Fruit fly (Drosophila melanogaster) whole organism, wandering third instar larva: ENCODE results near the gene Sfp84E.

ENCODE experiments used
- Abd-B ChIP-seq: fragments of >200 bp; optimal IDR thresholded peaks from 2 replicates; lab custom pipeline; 2017; ENCODE audit warnings: missing biosample characterization, missing genetic modification characterization
- CG32264 ChIP-seq: fragments of 200-800 bp; sonication (Bioruptor generic); optimal IDR thresholded peaks from 2 replicates; lab custom pipeline; 2016; ENCODE audit warnings: missing biosample characterization, missing genetic modification characterization
- CrebA ChIP-seq: fragments of 200-800 bp; sonication (Bioruptor generic); optimal IDR thresholded peaks from 2 replicates; lab custom pipeline; 2016; ENCODE audit warnings: missing biosample characterization, mild to moderate bottlenecking, missing genetic modification characterization, borderline replicate concordance
- Dfd ChIP-seq: fragments of >200 bp; optimal IDR thresholded peaks from 2 replicates; lab custom pipeline; 2017; ENCODE audit warnings: missing biosample characterization, missing genetic modification characterization
- Dif ChIP-seq: fragments of 200-275, 200-300 bp; sonication (Bioruptor generic); optimal IDR thresholded peaks from 2 replicates; lab custom pipeline; 2018; ENCODE audit warnings: missing biosample characterization, missing genetic modification characterization; ENCODE audit not compliant: partially characterized antibody
- GATAd ChIP-seq: sonication (Bioruptor generic); optimal IDR thresholded peaks from 2 replicates; lab custom pipeline; 2016; ENCODE audit warnings: missing biosample characterization, missing genetic modification characterization
- Hnf4 ChIP-seq: fragments of 200-800 bp; sonication (Bioruptor generic); optimal IDR thresholded peaks from 2 replicates; lab custom pipeline; 2016; ENCODE audit warnings: missing biosample characterization, mild to moderate bottlenecking, missing genetic modification characterization
- Hr78 ChIP-seq: fragments of >200 bp; optimal IDR thresholded peaks from 2 replicates; lab custom pipeline; 2017; ENCODE audit warnings: missing biosample characterization, missing genetic modification characterization
- Hr83 ChIP-seq: fragments of 200-300 bp; sonication (Bioruptor generic); optimal IDR thresholded peaks from 2 replicates; lab custom pipeline; 2016; ENCODE audit warnings: missing biosample characterization, mild to moderate bottlenecking, missing genetic modification characterization, moderate library complexity; ENCODE audit not compliant: poor library complexity, severe bottlenecking
- Jra ChIP-seq: sonication (Bioruptor generic); optimal IDR thresholded peaks from 2 replicates; lab custom pipeline; 2016; ENCODE audit warnings: missing biosample characterization, missing genetic modification characterization
- Mio ChIP-seq: sonication (Bioruptor generic); optimal IDR thresholded peaks from 2 replicates; lab custom pipeline; 2016; ENCODE audit warnings: missing biosample characterization, missing genetic modification characterization
- Myc ChIP-seq: fragments of >200 bp; optimal IDR thresholded peaks from 2 replicates; lab custom pipeline; 2017
- OdsH ChIP-seq: fragments of 200-800 bp; sonication (Bioruptor generic); optimal IDR thresholded peaks from 2 replicates; lab custom pipeline; 2016; ENCODE audit warnings: missing biosample characterization, mild to moderate bottlenecking, missing genetic modification characterization
- Rel ChIP-seq, 2 experiments: fragments of 200-800 bp; sonication (Bioruptor generic) in 1 of 2; optimal IDR thresholded peaks; 2 replicates in 1 of 2; 3 replicates in 1 of 2; lab custom pipeline; 2016 to 2019; ENCODE audit warnings: mild to moderate bottlenecking in 2 of 2, missing biosample characterization in 2 of 2, missing genetic modification characterization in 2 of 2, moderate library complexity in 1 of 2
- Sp1 ChIP-seq: fragments of 200-800 bp; sonication (Bioruptor generic); optimal IDR thresholded peaks from 3 replicates; lab custom pipeline; 2019; ENCODE audit warnings: missing biosample characterization, mild to moderate bottlenecking, missing genetic modification characterization, moderate library complexity
- Vsx2 ChIP-seq: fragments of 200-300, 225-300 bp; sonication (Bioruptor generic); optimal IDR thresholded peaks from 2 replicates; lab custom pipeline; 2018; ENCODE audit warnings: missing biosample characterization, missing genetic modification characterization; ENCODE audit not compliant: partially characterized antibody
- br ChIP-seq: fragments of 200-800 bp; sonication (Bioruptor generic); optimal IDR thresholded peaks from 2 replicates; lab custom pipeline; 2016; ENCODE audit warnings: missing biosample characterization, missing genetic modification characterization
- dl ChIP-seq, 2 experiments: fragments of 175-275, 200-275 bp in 1 of 2; fragments of 200-275 bp in 1 of 2; sonication (Bioruptor generic); optimal IDR thresholded peaks; lab custom pipeline; 2018; ENCODE audit warnings: mild to moderate bottlenecking in 2 of 2, missing biosample characterization in 2 of 2, missing genetic modification characterization in 2 of 2, moderate library complexity in 2 of 2; ENCODE audit not compliant: partially characterized antibody in 2 of 2, insufficient read depth in 1 of 2
- dmrt93B ChIP-seq: fragments of 200-800 bp; sonication (Bioruptor generic); optimal IDR thresholded peaks from 2 replicates; lab custom pipeline; 2018; ENCODE audit warnings: missing biosample characterization, mild to moderate bottlenecking, missing genetic modification characterization
- dsf ChIP-seq: sonication (Bioruptor generic); optimal IDR thresholded peaks from 2 replicates; lab custom pipeline; 2016; ENCODE audit warnings: missing biosample characterization, missing genetic modification characterization, borderline replicate concordance
- ey ChIP-seq: fragments of 200-800 bp; sonication (Bioruptor generic); optimal IDR thresholded peaks from 2 replicates; lab custom pipeline; 2016; ENCODE audit warnings: missing biosample characterization, missing genetic modification characterization
- foxo ChIP-seq, 2 experiments: fragments of 200-800 bp; sonication (Bioruptor generic); optimal IDR thresholded peaks; 2 replicates in 1 of 2; 3 replicates in 1 of 2; lab custom pipeline; 2016 to 2017; ENCODE audit warnings: missing biosample characterization in 2 of 2, missing genetic modification characterization in 2 of 2
- fru ChIP-seq: fragments of 200-800 bp; sonication (Bioruptor generic); optimal IDR thresholded peaks from 3 replicates; lab custom pipeline; 2016; ENCODE audit warnings: missing biosample characterization, mild to moderate bottlenecking, missing genetic modification characterization
- h ChIP-seq: fragments of 200-800 bp; sonication (Bioruptor generic); optimal IDR thresholded peaks from 3 replicates; lab custom pipeline; 2016; ENCODE audit warnings: missing biosample characterization, mild to moderate bottlenecking, missing genetic modification characterization
- jim ChIP-seq: fragments of 175-275, 200-325 bp; sonication (Bioruptor generic); optimal IDR thresholded peaks from 2 replicates; lab custom pipeline; 2016; ENCODE audit warnings: missing biosample characterization, mild to moderate bottlenecking, missing genetic modification characterization
- lola ChIP-seq: fragments of >200 bp; optimal IDR thresholded peaks from 2 replicates; lab custom pipeline; 2017; ENCODE audit warnings: missing biosample characterization, missing genetic modification characterization
- pan ChIP-seq: fragments of >200 bp; optimal IDR thresholded peaks from 2 replicates; lab custom pipeline; 2017
- psq ChIP-seq: fragments of 200-800 bp; sonication (Bioruptor generic); optimal IDR thresholded peaks from 3 replicates; lab custom pipeline; 2017; ENCODE audit warnings: missing biosample characterization, mild to moderate bottlenecking, missing genetic modification characterization, moderate library complexity
- sage ChIP-seq: fragments of 200-800 bp; sonication (Bioruptor generic); optimal IDR thresholded peaks from 2 replicates; lab custom pipeline; 2016; ENCODE audit warnings: missing biosample characterization, mild to moderate bottlenecking, missing genetic modification characterization
- sv ChIP-seq: fragments of 200-800 bp; sonication (Bioruptor generic); optimal IDR thresholded peaks from 3 replicates; lab custom pipeline; 2016; ENCODE audit warnings: missing biosample characterization, missing genetic modification characterization
- tai ChIP-seq: sonication (Bioruptor generic); optimal IDR thresholded peaks from 2 replicates; lab custom pipeline; 2016; ENCODE audit warnings: missing biosample characterization, missing genetic modification characterization
- usp ChIP-seq: fragments of >200 bp; optimal IDR thresholded peaks from 2 replicates; lab custom pipeline; 2017; ENCODE audit warnings: missing biosample characterization, missing genetic modification characterization

Gene Sfp84E

DNA sequence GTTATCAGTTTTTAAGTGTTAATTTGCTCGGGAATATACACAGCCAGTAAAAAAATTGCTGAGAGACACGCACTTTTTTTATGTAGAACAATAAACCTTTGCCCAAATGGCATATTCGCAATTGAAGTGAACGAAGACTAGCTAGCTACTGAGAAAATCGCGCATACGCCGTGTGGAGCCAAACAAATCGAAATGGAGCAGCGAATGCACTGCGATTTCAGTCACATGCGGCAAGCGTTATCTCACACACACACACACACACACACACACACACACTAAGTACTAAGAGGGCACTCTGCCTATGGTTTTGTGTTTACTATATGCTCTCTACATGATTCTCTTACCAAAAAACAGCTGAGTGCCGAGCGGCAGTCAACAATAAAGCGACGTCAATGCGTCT is 13.4 kb upstream of the Sfp84E start:
- TF ChIP-seq Mio (GFP tag; lab: Kevin White, UChicago) (no peak), Dfd (GFP tag; lab: Kevin White, UChicago) (peak; percentile 72), Dif (GFP tag; lab: Kevin White, UChicago) (peak; percentile 27), Rel (GFP tag; optimal IDR thresholded peaks at IDR 0.05; lab: Kevin White, UChicago) (no peak), Rel (tag; optimal IDR thresholded peaks at IDR 0.05; lab: Kevin White, UChicago) (peak; percentile 2), jim (GFP tag; lab: Kevin White, UChicago) (no peak)

dm6 chr3R:7992100-7992499 is 12.0 kb upstream of the Sfp84E start:
- TF ChIP-seq br (GFP tag; lab: Kevin White, UChicago) (no peak), pan (lab: Kevin White, UChicago) (no peak), Abd-B (GFP tag; lab: Kevin White, UChicago) (no peak), fru (GFP tag; lab: Kevin White, UChicago) (no peak), sv (GFP tag; lab: Kevin White, UChicago) (no peak), Hnf4 (GFP tag; lab: Kevin White, UChicago) (no peak), ey (no peak), dsf (no peak), usp (GFP tag; lab: Kevin White, UChicago) (no peak), OdsH (GFP tag; lab: Kevin White, UChicago) (no peak), h (GFP tag; lab: Kevin White, UChicago) (no peak), Mio (GFP tag; lab: Kevin White, UChicago) (no peak), sage (GFP tag; lab: Kevin White, UChicago) (no peak), tai (GFP tag; lab: Kevin White, UChicago) (no peak), CrebA (GFP tag; lab: Kevin White, UChicago) (no peak)

- TF ChIP-seq Mio (GFP tag; lab: Kevin White, UChicago) (no peak), Myc (lab: Kevin White, UChicago) (peak; percentile 38)
These were observed 11.3 kb upstream of the Sfp84E start for dm6 chr3R:7991446-7991845.

dm6 chr3R:7990799-7991423 is 10.8 kb upstream of the Sfp84E start:
- TF ChIP-seq Hnf4 (GFP tag; lab: Kevin White, UChicago) = no peak
- no peak for TF ChIP-seq pan (lab: Kevin White, UChicago)
- no peak for TF ChIP-seq dsf
- TF ChIP-seq fru (GFP tag; lab: Kevin White, UChicago) = peak; percentile 39
- no peak for TF ChIP-seq foxo (GFP tag; optimal IDR thresholded peaks at IDR 0.05; lab: Kevin White, UChicago)

dm6 chr3R:7990257-7990656 is 10.1 kb upstream of the Sfp84E start:
- TF ChIP-seq Dfd (GFP tag; lab: Kevin White, UChicago) (peak; percentile 51), Sp1 (no peak)

DNA sequence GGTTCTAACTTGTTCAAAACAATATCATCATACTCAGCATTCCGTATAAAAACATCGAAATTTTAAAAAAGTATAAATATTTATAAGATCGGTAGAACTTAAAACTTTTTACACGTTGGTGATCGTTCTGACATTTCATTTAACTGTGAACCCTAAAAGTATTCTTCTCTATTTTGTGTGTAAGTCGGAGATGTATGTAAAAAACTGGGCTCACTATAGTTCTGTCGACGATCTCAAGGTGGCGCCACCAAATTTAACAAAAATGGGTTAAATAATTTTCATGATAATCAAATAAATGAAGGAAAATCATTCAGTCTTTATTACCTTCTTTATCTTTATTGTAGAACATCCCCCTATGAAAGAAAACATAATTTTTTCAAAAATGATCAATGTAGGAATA is 1.3 kb upstream of the Sfp84E start:
- TF ChIP-seq Hr78 (GFP tag; lab: Kevin White, UChicago) (no peak), Jra (GFP tag; lab: Kevin White, UChicago) (no peak), Sp1 (no peak), GATAd (GFP tag; lab: Kevin White, UChicago) (no peak), dmrt93B (GFP tag; lab: Kevin White, UChicago) (no peak), tai (GFP tag; lab: Kevin White, UChicago) (peak; percentile 24), br (GFP tag; lab: Kevin White, UChicago) (no peak), CG32264 (GFP tag; lab: Kevin White, UChicago) (no peak), jim (GFP tag; lab: Kevin White, UChicago) (no peak), psq (GFP tag; lab: Kevin White, UChicago) (no peak), ey (no peak), dl (GFP tag; optimal IDR thresholded peaks at IDR 0.05; lab: Kevin White, UChicago; ENCODE audit: insufficient read depth in 1 of 2, partially characterized antibody in 2 of 2) (no peak), sage (GFP tag; lab: Kevin White, UChicago) (no peak), lola (no peak), Myc (lab: Kevin White, UChicago) (peak; percentile 63), pan (lab: Kevin White, UChicago) (no peak), usp (GFP tag; lab: Kevin White, UChicago) (no peak), Hr83 (no peak), dsf (no peak), Rel (GFP tag; optimal IDR thresholded peaks at IDR 0.05; lab: Kevin White, UChicago) (no peak), Rel (tag; optimal IDR thresholded peaks at IDR 0.05; lab: Kevin White, UChicago) (no peak), Dif (GFP tag; lab: Kevin White, UChicago) (no peak), Vsx2 (GFP tag; lab: Kevin White, UChicago) (peak; percentile 50), Hnf4 (GFP tag; lab: Kevin White, UChicago) (no peak), foxo (GFP tag; optimal IDR thresholded peaks at IDR 0.05; lab: Kevin White, UChicago) (no peak)
